Worm (Caenorhabditis elegans): Measurements from ENCODE around the gene K10H10.4.

ce11 chrII:14537728-14538127 lies 37.5 kb downstream of the K10H10.4 start, which contains the start of the genes clec-147 and C04H5.7:
- TF ChIP-seq ztf-18 (tag; optimal IDR thresholded peaks at IDR 0.05) = no peak
- no peak for TF ChIP-seq pha-4 (tag; optimal IDR thresholded peaks at IDR 0.05)
- TF ChIP-seq ama-1 (optimal IDR thresholded peaks at IDR 0.05) = no peak
- TF ChIP-seq ama-1 (GFP tag; optimal IDR thresholded peaks at IDR 0.05) = no peak
- TF ChIP-seq nhr-90 (tag; optimal IDR thresholded peaks at IDR 0.05) = no peak
- TF ChIP-seq lin-35 (GFP tag; optimal IDR thresholded peaks at IDR 0.05) = no peak
- no peak for TF ChIP-seq xnd-1 (tag; optimal IDR thresholded peaks at IDR 0.05)
- TF ChIP-seq mel-28 (tag; optimal IDR thresholded peaks at IDR 0.05; ENCODE audit: borderline replicate concordance) = no peak
- TF ChIP-seq F57A8.1 (GFP tag; optimal IDR thresholded peaks at IDR 0.05) = no peak
- TF ChIP-seq zfh-2 (GFP tag; conservative IDR thresholded peaks at IDR 0.05) = no peak
- TF ChIP-seq C17E4.6 (GFP tag; IDR thresholded peaks at IDR 0.05) = no peak
